Worm (Caenorhabditis elegans): ENCODE data around the gene math-16.

- no peak for TF ChIP-seq nhr-20 (tag; optimal IDR thresholded peaks at IDR 0.05)
- TF ChIP-seq nhr-237 (tag; optimal IDR thresholded peaks at IDR 0.05), result no peak
- no peak for TF ChIP-seq fos-1 (tag; optimal IDR thresholded peaks at IDR 0.05)
- no peak for TF ChIP-seq unc-86 (tag; optimal IDR thresholded peaks at IDR 0.05)
- no peak for TF ChIP-seq unc-62 (GFP tag; optimal IDR thresholded peaks at IDR 0.05)
- no peak for TF ChIP-seq pag-3 (tag; optimal IDR thresholded peaks at IDR 0.05; ENCODE audit: borderline replicate concordance, insufficient read depth)
- TF ChIP-seq nhr-11 (tag; optimal IDR thresholded peaks at IDR 0.05), result no peak
- TF ChIP-seq ceh-82 (tag; optimal IDR thresholded peaks at IDR 0.05), result no peak
- no peak for TF ChIP-seq mdl-1 (tag; optimal IDR thresholded peaks at IDR 0.05)
Observed at ce11 chrII:1899934-1900333, 21.4 kb upstream of the math-16 start, which contains the start of gene math-24.
